Worm (Caenorhabditis elegans) whole organism, L3 larva: ENCODE data around the gene lgc-36.

Experiments used
- ZK546.5 ChIP-seq: sonication (generic microtip); optimal IDR thresholded peaks from 2 replicates; lab custom pipeline; 2017; ENCODE audit warnings: missing biosample characterization, missing genetic modification characterization
- aly-2 ChIP-seq: fragments of 150-350 bp; optimal IDR thresholded peaks from 2 replicates; lab custom pipeline; 2014; ENCODE audit warnings: missing biosample characterization, missing genetic modification characterization
- ceh-9 ChIP-seq: sonication (generic microtip); optimal IDR thresholded peaks from 2 replicates; lab custom pipeline; 2018; ENCODE audit warnings: missing biosample characterization, missing genetic modification characterization
- elt-3 ChIP-seq, 3 experiments: fragments of 150-350 bp in 1 of 3; sonication (generic microtip) in 2 of 3; optimal IDR thresholded peaks; 2 replicates in 2 of 3; 4 replicates in 1 of 3; lab custom pipeline; 2014 to 2017; ENCODE audit warnings: missing biosample characterization in 3 of 3, missing genetic modification characterization in 3 of 3
- jun-1 ChIP-seq: fragments of 150-350 bp; optimal IDR thresholded peaks from 2 replicates; lab custom pipeline; 2014; ENCODE audit warnings: missing biosample characterization, missing genetic modification reagents, missing genetic modification characterization
- mdl-1 ChIP-seq: fragments of 150-350 bp; optimal IDR thresholded peaks from 2 replicates; lab custom pipeline; 2014; ENCODE audit warnings: missing biosample characterization, missing genetic modification characterization
- nhr-25 ChIP-seq: sonication (generic microtip); optimal IDR thresholded peaks from 2 replicates; lab custom pipeline; 2017; ENCODE audit warnings: missing biosample characterization, missing genetic modification characterization
- sea-2 ChIP-seq: fragments of 150-350 bp; sonication (generic microtip); optimal IDR thresholded peaks from 4 replicates; lab custom pipeline; 2014; ENCODE audit warnings: missing biosample characterization, missing genetic modification reagents, missing genetic modification characterization
- ztf-11 ChIP-seq: fragments of 150-350 bp; optimal IDR thresholded peaks from 2 replicates; lab custom pipeline; 2014; ENCODE audit warnings: missing biosample characterization, missing genetic modification characterization

DNA sequence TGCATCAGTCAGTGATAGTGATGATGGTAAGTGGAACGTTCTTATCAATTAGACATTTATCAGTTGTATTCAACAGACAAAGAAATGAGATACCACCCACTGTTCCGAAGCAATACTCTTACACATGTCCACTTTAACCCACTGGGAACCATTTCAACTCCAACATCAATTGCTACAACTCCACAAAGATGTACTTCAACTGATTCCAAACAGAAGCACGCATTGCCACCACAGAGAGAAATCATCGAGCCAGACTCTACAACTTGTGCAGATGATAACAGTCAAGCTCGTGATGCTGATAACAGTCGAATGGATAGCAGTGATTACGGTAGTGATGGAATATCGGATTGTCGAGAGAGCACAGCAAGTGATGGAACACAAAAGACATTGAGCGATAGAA lies 22.9 kb downstream of the lgc-36 start:
- no peak for TF ChIP-seq ztf-11
- no peak for TF ChIP-seq ceh-9
- TF ChIP-seq nhr-25 (tag; lab: Kevin White, UChicago): no peak
- no peak for TF ChIP-seq sea-2 (GFP tag; lab: Kevin White, UChicago)
- TF ChIP-seq jun-1 (tag; lab: Kevin White, UChicago): no peak
- no peak for TF ChIP-seq ZK546.5
- TF ChIP-seq mdl-1 (tag; lab: Kevin White, UChicago): no peak
- no peak for TF ChIP-seq elt-3 (tag; optimal IDR thresholded peaks at IDR 0.05; lab: Kevin White, UChicago)
- no peak for TF ChIP-seq aly-2 (tag; lab: Kevin White, UChicago)
